Worm (Caenorhabditis elegans) whole organism, late embryonic: Measurements from ENCODE around the gene nhr-166.

Source experiments
- C38D4.7 ChIP-seq: fragments of 200-800 bp; sonication (Bioruptor generic); optimal IDR thresholded peaks from 2 replicates; lab custom pipeline; 2018; ENCODE audit warnings: mild to moderate bottlenecking, missing genetic modification characterization, moderate library complexity, missing compliant biosample characterization
- T23F11.4 ChIP-seq: fragments of 200-800 bp; sonication (Bioruptor generic); optimal IDR thresholded peaks from 2 replicates; lab custom pipeline; 2018; ENCODE audit warnings: mild to moderate bottlenecking, missing genetic modification characterization, missing compliant biosample characterization
- ceh-19 ChIP-seq: fragments of 200-800 bp; sonication (Bioruptor generic); optimal IDR thresholded peaks from 2 replicates; lab custom pipeline; 2018; ENCODE audit warnings: mild to moderate bottlenecking, missing genetic modification characterization, missing compliant biosample characterization
- madf-2 ChIP-seq: sonication (generic microtip); optimal IDR thresholded peaks from 2 replicates; lab custom pipeline; 2017; ENCODE audit warnings: missing genetic modification characterization, missing compliant biosample characterization
- tbx-7 ChIP-seq: sonication (generic microtip); optimal IDR thresholded peaks from 2 replicates; lab custom pipeline; 2016; ENCODE audit warnings: missing genotype, missing genetic modification characterization, missing compliant biosample characterization

DNA sequence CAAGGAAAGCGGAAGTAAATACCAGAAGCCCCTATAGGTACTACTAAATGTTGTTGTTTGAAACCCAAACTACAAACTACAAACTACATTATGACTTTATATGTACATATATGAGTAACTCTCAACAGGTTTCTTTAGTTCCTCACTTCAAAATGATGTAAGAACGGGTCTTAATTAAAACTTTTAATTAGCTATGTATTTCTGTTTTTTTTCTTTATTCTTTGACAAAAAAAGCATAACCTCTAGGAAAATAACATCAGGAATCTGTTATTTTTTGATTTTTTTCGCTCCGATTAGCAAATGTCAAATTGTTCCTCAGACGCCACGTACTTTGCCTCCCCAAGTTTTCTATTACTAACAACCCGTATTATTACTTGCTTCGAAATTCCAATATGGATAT is 1.7 kb upstream of the nhr-166 start, which contains the start of gene srh-250:
- TF ChIP-seq T23F11.4 (GFP tag; lab: Kevin White, UChicago): no peak
- no peak for TF ChIP-seq C38D4.7 (GFP tag; lab: Kevin White, UChicago)
- TF ChIP-seq tbx-7 (tag; lab: Kevin White, UChicago): no peak
- TF ChIP-seq ceh-19 (GFP tag; lab: Kevin White, UChicago): no peak
- no peak for TF ChIP-seq madf-2 (tag; lab: Kevin White, UChicago)
